Fruit fly (Drosophila melanogaster): ENCODE measurements around the gene wol.

wol gene

DNA sequence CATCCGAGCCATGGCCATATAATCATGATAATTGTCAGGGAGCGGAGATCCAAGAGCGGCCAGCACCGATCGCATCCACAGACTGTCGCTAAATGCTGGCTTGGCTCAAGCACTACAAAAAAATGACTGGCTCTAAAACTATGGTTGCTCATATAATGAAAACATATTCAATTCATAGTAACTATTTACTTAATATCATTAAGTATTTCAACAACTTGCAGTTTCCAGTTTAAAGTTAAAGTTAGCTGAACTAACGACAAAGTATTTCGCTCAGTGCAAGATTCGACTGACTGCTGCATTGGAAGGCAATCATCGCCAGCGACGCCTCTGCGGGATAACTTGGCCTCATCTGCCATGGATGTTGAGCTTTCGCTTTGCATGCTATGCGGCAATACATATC is 31.9 kb downstream of the wol start (continued):
- peak; percentile 55 for TF ChIP-seq Eip75B (GFP tag; optimal IDR thresholded peaks at IDR 0.05)
- peak; percentile 43 for TF ChIP-seq svp (GFP tag)
- peak; percentile 50 for TF ChIP-seq CG6792 (GFP tag; optimal IDR thresholded peaks at IDR 0.05)
- peak; percentile 63 for TF ChIP-seq net (GFP tag; optimal IDR thresholded peaks at IDR 0.05)
- no peak for TF ChIP-seq Eip93F (GFP tag; optimal IDR thresholded peaks at IDR 0.05)
- peak; percentile 88 for TF ChIP-seq Eip78C (GFP tag)
- TF ChIP-seq CG32006 (GFP tag; optimal IDR thresholded peaks at IDR 0.05) = peak; percentile 85
- TF ChIP-seq Sox14 (GFP tag; optimal IDR thresholded peaks at IDR 0.05) = peak; percentile 58

DNA sequence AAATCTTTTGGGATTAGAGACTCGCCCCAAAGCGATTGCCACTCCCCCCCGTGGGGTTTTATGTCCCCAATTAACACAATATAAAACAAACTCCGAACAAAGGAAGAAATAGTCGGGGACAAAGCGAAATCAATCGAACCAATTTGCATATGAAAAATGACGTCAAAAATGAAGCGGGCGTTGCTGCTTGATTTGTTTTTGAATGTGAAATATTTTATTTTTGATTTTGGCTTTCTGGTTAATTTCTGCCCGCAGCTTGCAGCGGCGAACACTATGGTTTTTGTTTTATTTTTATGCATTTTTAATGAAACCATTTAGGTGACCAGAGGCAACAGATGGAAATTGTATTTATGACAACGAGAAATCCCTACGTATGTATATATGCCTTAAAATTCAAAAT is 34.1 kb downstream of the wol start:
- no peak for TF ChIP-seq Hr38 (GFP tag; optimal IDR thresholded peaks at IDR 0.05)
- no peak for TF ChIP-seq CG8319 (GFP tag; optimal IDR thresholded peaks at IDR 0.05)
- TF ChIP-seq CG16779 (tag; optimal IDR thresholded peaks at IDR 0.05) = no peak
- TF ChIP-seq OdsH (GFP tag; optimal IDR thresholded peaks at IDR 0.05) = no peak
- TF ChIP-seq CG1621 (tag; optimal IDR thresholded peaks at IDR 0.05) = no peak

DNA sequence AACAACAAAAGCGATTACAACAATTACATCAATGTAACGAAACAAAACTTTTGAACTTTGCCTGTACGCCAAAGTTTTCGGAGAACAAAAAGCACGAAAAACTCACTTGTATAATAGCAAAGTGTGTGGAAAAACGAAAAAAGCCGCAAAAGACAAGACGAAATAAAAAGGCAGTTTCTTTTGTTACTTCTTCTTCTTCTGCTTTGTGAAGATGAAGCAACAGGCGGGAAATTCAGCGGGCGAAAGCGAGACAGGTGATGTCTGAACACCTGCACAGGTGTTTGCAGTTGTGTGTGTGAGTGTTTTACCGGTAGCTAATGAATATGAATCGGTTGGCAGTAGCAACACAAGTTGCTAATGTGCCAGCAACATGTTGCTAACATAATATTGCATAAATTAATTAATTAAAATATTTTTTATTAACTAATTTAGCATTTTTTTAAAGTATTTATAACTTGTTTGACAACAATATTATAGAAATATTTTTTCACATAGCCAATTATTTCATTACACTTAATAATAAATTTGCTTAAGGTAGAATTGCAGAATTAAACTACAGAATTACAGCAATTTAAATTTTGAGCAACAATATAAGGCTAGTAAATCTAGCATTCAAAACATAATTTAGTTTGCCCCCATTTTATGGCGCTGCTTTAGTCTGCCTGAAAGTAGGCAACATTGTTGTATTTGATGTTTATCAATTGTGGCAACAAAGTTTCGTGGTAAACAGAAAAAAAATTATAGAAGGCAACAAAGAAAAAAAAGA is 35.9 kb downstream of the wol start:
- TF ChIP-seq CG34406 (GFP tag; optimal IDR thresholded peaks at IDR 0.05) (no peak), CG6163 (GFP tag; IDR thresholded peaks at IDR 0.05) (peak; percentile 39; the same call in 2 of the 3 replicates), dsx (GFP tag; optimal IDR thresholded peaks at IDR 0.05; ENCODE audit: poor library complexity, severe bottlenecking) (peak; percentile 14), salr (GFP tag; optimal IDR thresholded peaks at IDR 0.05) (no peak)

DNA sequence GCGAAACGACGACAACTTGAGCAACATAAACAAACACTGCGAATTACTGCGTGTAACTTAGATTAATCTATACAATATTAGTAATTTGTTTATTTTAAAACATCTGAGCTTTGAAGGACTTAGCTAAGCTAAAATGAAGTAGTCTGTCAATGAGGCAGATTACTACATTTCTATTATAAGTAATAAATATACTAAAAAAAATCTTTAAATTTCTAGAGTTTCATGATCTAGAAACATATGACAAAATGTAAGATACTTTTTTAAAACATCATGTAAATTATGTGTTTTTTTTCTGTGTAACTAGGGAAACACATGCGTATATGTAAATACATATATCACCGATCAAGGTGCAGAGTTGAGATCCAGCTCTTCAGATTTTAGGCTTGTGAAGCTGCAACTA is 36.6 kb downstream of the wol start:
- TF ChIP-seq CG16779 (tag; optimal IDR thresholded peaks at IDR 0.05) = peak; percentile 20
- peak; percentile 79 for TF ChIP-seq CG3919 (GFP tag; optimal IDR thresholded peaks at IDR 0.05)
- TF ChIP-seq CG6276 (GFP tag; optimal IDR thresholded peaks at IDR 0.05) = peak; percentile 84
- TF ChIP-seq Hr4 (GFP tag; optimal IDR thresholded peaks at IDR 0.05) = peak; percentile 54
- TF ChIP-seq dsx (GFP tag; optimal IDR thresholded peaks at IDR 0.05; ENCODE audit: poor library complexity, severe bottlenecking) = peak; percentile 82
- TF ChIP-seq net (GFP tag; optimal IDR thresholded peaks at IDR 0.05) = peak; percentile 83
- peak; percentile 76 for TF ChIP-seq CG11762 (GFP tag; optimal IDR thresholded peaks at IDR 0.05; ENCODE audit: insufficient read depth)
- TF ChIP-seq CG15336 (GFP tag; IDR thresholded peaks at IDR 0.05) = peak; percentile 90
- TF ChIP-seq Hr38 (GFP tag; optimal IDR thresholded peaks at IDR 0.05) = no peak
- peak; percentile 80 for TF ChIP-seq achi (GFP tag; optimal IDR thresholded peaks at IDR 0.05)
- peak; percentile 49 for TF ChIP-seq topi (GFP tag; optimal IDR thresholded peaks at IDR 0.05)
- TF ChIP-seq Met (GFP tag; optimal IDR thresholded peaks at IDR 0.05) = peak; percentile 28
- no peak for TF ChIP-seq CG1621 (tag; optimal IDR thresholded peaks at IDR 0.05)
- TF ChIP-seq ss (GFP tag; optimal IDR thresholded peaks at IDR 0.05) = peak; percentile 78 to 87
- TF ChIP-seq CG6792 (GFP tag; optimal IDR thresholded peaks at IDR 0.05) = peak; percentile 66
- peak; percentile 84 for TF ChIP-seq eg (GFP tag; IDR thresholded peaks at IDR 0.05)
- peak; percentile 93 for TF ChIP-seq Eip78C (GFP tag)
- no peak for TF ChIP-seq Eip93F (GFP tag; optimal IDR thresholded peaks at IDR 0.05)
- no peak for TF ChIP-seq Sox102F (GFP tag; optimal IDR thresholded peaks at IDR 0.05)
- TF ChIP-seq Blimp-1 (GFP tag; optimal IDR thresholded peaks at IDR 0.05) = peak; percentile 12
- TF ChIP-seq OdsH (GFP tag; optimal IDR thresholded peaks at IDR 0.05) = peak; percentile 83
- peak; percentile 36 for TF ChIP-seq Smox (GFP tag; optimal IDR thresholded peaks at IDR 0.05)
- TF ChIP-seq Ets21C (GFP tag; optimal IDR thresholded peaks at IDR 0.05) = no peak
- peak; percentile 5 for TF ChIP-seq cyc (GFP tag; optimal IDR thresholded peaks at IDR 0.05)
- TF ChIP-seq fd85E (GFP tag; optimal IDR thresholded peaks at IDR 0.05) = no peak
- TF ChIP-seq Sox14 (GFP tag; optimal IDR thresholded peaks at IDR 0.05) = peak; percentile 23
- TF ChIP-seq CG8119 (GFP tag; IDR thresholded peaks at IDR 0.05) = peak; percentile 92
- TF ChIP-seq CG34406 (GFP tag; optimal IDR thresholded peaks at IDR 0.05) = peak; percentile 80
- TF ChIP-seq esn (GFP tag; optimal IDR thresholded peaks at IDR 0.05) = peak; percentile 60
- no peak for TF ChIP-seq vri (GFP tag; optimal IDR thresholded peaks at IDR 0.05)
- TF ChIP-seq CG8319 (GFP tag; optimal IDR thresholded peaks at IDR 0.05) = peak; percentile 53
- peak; percentile 61 for TF ChIP-seq CG4318 (GFP tag; optimal IDR thresholded peaks at IDR 0.05)
- peak; percentile 37 for TF ChIP-seq lz (GFP tag; optimal IDR thresholded peaks at IDR 0.05)
- TF ChIP-seq CG6808 (GFP tag; optimal IDR thresholded peaks at IDR 0.05) = peak; percentile 83
- TF ChIP-seq Ets96B (tag; optimal IDR thresholded peaks at IDR 0.05) = peak; percentile 57
- peak; percentile 81 for TF ChIP-seq CG9139 (GFP tag; optimal IDR thresholded peaks at IDR 0.05)
- TF ChIP-seq Sox15 (GFP tag; optimal IDR thresholded peaks at IDR 0.05) = peak; percentile 53
- TF ChIP-seq Lpt (GFP tag; optimal IDR thresholded peaks at IDR 0.05) = peak; percentile 22
- peak; percentile 70 for TF ChIP-seq svp (GFP tag)

Data from whole organism, prepupa.